Worm (Caenorhabditis elegans): ENCODE measurements around the gene ain-1.

DNA sequence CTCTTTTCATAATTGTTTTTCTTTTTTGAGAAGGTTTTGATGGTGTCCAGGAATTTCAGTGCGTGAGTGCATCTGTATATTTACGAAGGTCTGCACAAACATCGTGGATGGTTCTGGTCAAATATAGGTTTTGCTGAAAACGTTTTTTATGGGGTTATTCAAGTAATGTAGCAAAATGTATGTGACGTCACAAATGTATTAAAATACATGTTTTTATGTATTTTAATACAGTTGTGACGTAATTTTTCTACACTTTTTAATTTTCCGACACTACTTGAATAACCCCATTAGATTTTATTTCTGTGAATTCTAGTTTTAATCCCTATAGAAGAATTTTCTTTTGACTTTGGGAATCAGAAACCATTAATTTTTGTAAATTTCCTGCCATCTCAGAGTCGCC, 5.5 kb downstream of the ain-1 start:
- TF ChIP-seq skn-1 (tag; optimal IDR thresholded peaks at IDR 0.05) (no peak), daf-12 (tag; optimal IDR thresholded peaks at IDR 0.05) (no peak), ztf-11 (tag; optimal IDR thresholded peaks at IDR 0.05) (no peak), ztf-4 (tag; optimal IDR thresholded peaks at IDR 0.05) (no peak)

Data from whole organism, L3 larva.